Worm (Caenorhabditis elegans): ENCODE results near the gene C07A9.12.

- TF ChIP-seq ama-1 (optimal IDR thresholded peaks at IDR 0.05) (no peak), pax-1 (tag; optimal IDR thresholded peaks at IDR 0.05) (no peak), hlh-6 (tag; optimal IDR thresholded peaks at IDR 0.05) (no peak), unc-86 (tag; optimal IDR thresholded peaks at IDR 0.05) (no peak), fkh-10 (GFP tag; optimal IDR thresholded peaks at IDR 0.05) (no peak), F13H6.1 (tag; optimal IDR thresholded peaks at IDR 0.05) (no peak), T23F11.4 (GFP tag; optimal IDR thresholded peaks at IDR 0.05) (no peak), pros-1 (tag; optimal IDR thresholded peaks at IDR 0.05) (no peak), lim-6 (tag; optimal IDR thresholded peaks at IDR 0.05) (no peak), ets-4 (tag; optimal IDR thresholded peaks at IDR 0.05) (no peak)
Measured at ce11 chrIII:9751074-9751473, 23.7 kb upstream of the C07A9.12 start, which contains the start of gene T05G5.5.
